Worm (Caenorhabditis elegans) whole organism, late embryonic: Measurements from ENCODE around the gene mrps-28.

Experiments used
- C38D4.7 ChIP-seq: fragments of 200-800 bp; sonication (Bioruptor generic); optimal IDR thresholded peaks from 2 replicates; lab custom pipeline; 2018; ENCODE audit warnings: mild to moderate bottlenecking, missing genetic modification characterization, moderate library complexity, missing compliant biosample characterization
- K02D7.2 ChIP-seq: sonication (generic microtip); optimal IDR thresholded peaks from 2 replicates; lab custom pipeline; 2017; ENCODE audit warnings: mild to moderate bottlenecking, missing genetic modification characterization, missing compliant biosample characterization
- T23F11.4 ChIP-seq: fragments of 200-800 bp; sonication (Bioruptor generic); optimal IDR thresholded peaks from 2 replicates; lab custom pipeline; 2018; ENCODE audit warnings: mild to moderate bottlenecking, missing genetic modification characterization, missing compliant biosample characterization
- ceh-14 ChIP-seq: sonication (generic microtip); optimal IDR thresholded peaks from 2 replicates; lab custom pipeline; 2016; ENCODE audit warnings: missing genotype, missing genetic modification characterization, missing compliant biosample characterization
- ceh-19 ChIP-seq: fragments of 200-800 bp; sonication (Bioruptor generic); optimal IDR thresholded peaks from 2 replicates; lab custom pipeline; 2018; ENCODE audit warnings: mild to moderate bottlenecking, missing genetic modification characterization, missing compliant biosample characterization
- ceh-2 ChIP-seq: sonication (generic microtip); optimal IDR thresholded peaks from 2 replicates; lab custom pipeline; 2016; ENCODE audit warnings: missing genotype, missing genetic modification characterization, missing compliant biosample characterization
- ceh-22 ChIP-seq: sonication (generic microtip); optimal IDR thresholded peaks from 2 replicates; lab custom pipeline; 2017; ENCODE audit warnings: missing biosample characterization, missing genetic modification characterization
- ceh-30 ChIP-seq: fragments of 150-350 bp; optimal IDR thresholded peaks from 2 replicates; lab custom pipeline; 2014; ENCODE audit warnings: missing biosample characterization, missing genetic modification characterization
- ceh-31 ChIP-seq: sonication (generic microtip); optimal IDR thresholded peaks from 2 replicates; lab custom pipeline; 2016; ENCODE audit warnings: missing genetic modification characterization, missing compliant biosample characterization
- ceh-45 ChIP-seq: fragments of 200-800 bp; sonication (Bioruptor generic); IDR thresholded peaks from 2 replicates; pipeline ENCODE4 v1.3.6; 2022; ENCODE audit warnings: missing genetic modification reagents, missing genetic modification characterization, missing compliant biosample characterization
- ceh-48 ChIP-seq: sonication (generic microtip); optimal IDR thresholded peaks from 2 replicates; lab custom pipeline; 2016; ENCODE audit warnings: missing genetic modification characterization, inconsistent platforms, missing compliant biosample characterization
- ceh-6 ChIP-seq: fragments of 200-800 bp; sonication (Bioruptor generic); optimal IDR thresholded peaks from 2 replicates; lab custom pipeline; 2018; ENCODE audit warnings: mild to moderate bottlenecking, missing genetic modification characterization, missing compliant biosample characterization
- ceh-9 ChIP-seq: sonication (generic microtip); optimal IDR thresholded peaks from 2 replicates; lab custom pipeline; 2016; ENCODE audit warnings: mild to moderate bottlenecking, missing genetic modification characterization, inconsistent platforms, missing compliant biosample characterization
- che-1 ChIP-seq: sonication (generic microtip); optimal IDR thresholded peaks from 2 replicates; lab custom pipeline; 2016; ENCODE audit warnings: mild to moderate bottlenecking, missing genetic modification characterization, missing compliant biosample characterization
- elt-2 ChIP-seq: sonication (generic microtip); optimal IDR thresholded peaks from 2 replicates; lab custom pipeline; 2016; ENCODE audit warnings: missing genetic modification reagents, missing genetic modification characterization, missing compliant biosample characterization
- elt-4 ChIP-seq: sonication (generic microtip); optimal IDR thresholded peaks from 2 replicates; lab custom pipeline; 2016; ENCODE audit warnings: missing genetic modification characterization, missing compliant biosample characterization
- eyg-1 ChIP-seq: sonication (generic microtip); optimal IDR thresholded peaks from 2 replicates; lab custom pipeline; 2016; ENCODE audit warnings: missing genotype, missing genetic modification characterization, missing compliant biosample characterization
- fax-1 ChIP-seq: sonication (generic microtip); optimal IDR thresholded peaks from 2 replicates; lab custom pipeline; 2016; ENCODE audit warnings: missing genotype, missing genetic modification characterization, missing compliant biosample characterization
- fkh-10 ChIP-seq: fragments of 150-350 bp; optimal IDR thresholded peaks from 2 replicates; lab custom pipeline; 2014; ENCODE audit warnings: missing biosample characterization, missing genetic modification reagents, missing genetic modification characterization
- gmeb-2 ChIP-seq: sonication (generic microtip); optimal IDR thresholded peaks from 2 replicates; lab custom pipeline; 2016; ENCODE audit warnings: missing genetic modification characterization, inconsistent platforms, missing compliant biosample characterization
- hlh-13 ChIP-seq: fragments of 200-800 bp; sonication (Bioruptor generic); optimal IDR thresholded peaks from 2 replicates; lab custom pipeline; 2018; ENCODE audit warnings: mild to moderate bottlenecking, missing genetic modification characterization, missing compliant biosample characterization
- hlh-15 ChIP-seq: sonication (generic microtip); optimal IDR thresholded peaks from 2 replicates; lab custom pipeline; 2016; ENCODE audit warnings: missing genetic modification characterization, missing compliant biosample characterization
- hlh-6 ChIP-seq: sonication (generic microtip); optimal IDR thresholded peaks from 2 replicates; lab custom pipeline; 2016; ENCODE audit warnings: missing genotype, missing genetic modification characterization, missing compliant biosample characterization
- hlh-8 ChIP-seq: sonication (generic microtip); optimal IDR thresholded peaks from 2 replicates; lab custom pipeline; 2016; ENCODE audit warnings: missing genotype, missing genetic modification characterization, missing compliant biosample characterization
- mec-3 ChIP-seq: sonication (generic microtip); optimal IDR thresholded peaks from 2 replicates; lab custom pipeline; 2016; ENCODE audit warnings: borderline replicate concordance, missing genetic modification characterization, missing compliant biosample characterization
- nfya-1 ChIP-seq: sonication (generic microtip); optimal IDR thresholded peaks from 2 replicates; lab custom pipeline; 2017; ENCODE audit warnings: missing genetic modification characterization, mild to moderate bottlenecking, missing compliant biosample characterization, antibody characterized with exemption, moderate library complexity
- nhr-11 ChIP-seq: fragments of 150-350 bp; optimal IDR thresholded peaks from 2 replicates; lab custom pipeline; 2014; ENCODE audit warnings: missing biosample characterization, missing genetic modification characterization
- pat-9 ChIP-seq: fragments of 200-800 bp; sonication (Bioruptor generic); optimal IDR thresholded peaks from 2 replicates; lab custom pipeline; 2018; ENCODE audit warnings: mild to moderate bottlenecking, missing genetic modification characterization, moderate library complexity, missing compliant biosample characterization
- pax-1 ChIP-seq: fragments of 150-350 bp; optimal IDR thresholded peaks from 2 replicates; lab custom pipeline; 2014; ENCODE audit warnings: missing biosample characterization, missing genetic modification characterization
- pha-4 ChIP-seq: fragments of 150-350 bp; optimal IDR thresholded peaks from 2 replicates; lab custom pipeline; 2018; ENCODE audit warnings: missing biosample characterization, missing genetic modification reagents, missing genetic modification characterization
- rnt-1 ChIP-seq: sonication (generic microtip); optimal IDR thresholded peaks from 2 replicates; lab custom pipeline; 2016; ENCODE audit warnings: missing genetic modification characterization, missing compliant biosample characterization
- sox-4 ChIP-seq: sonication (generic microtip); optimal IDR thresholded peaks from 2 replicates; lab custom pipeline; 2017; ENCODE audit warnings: mild to moderate bottlenecking, missing genetic modification characterization, inconsistent platforms, missing compliant biosample characterization
- syd-9 ChIP-seq: sonication (generic microtip); optimal IDR thresholded peaks from 2 replicates; lab custom pipeline; 2016; ENCODE audit warnings: mild to moderate bottlenecking, missing genetic modification characterization, moderate library complexity, missing compliant biosample characterization
- tbx-7 ChIP-seq: sonication (generic microtip); optimal IDR thresholded peaks from 2 replicates; lab custom pipeline; 2016; ENCODE audit warnings: missing genotype, missing genetic modification characterization, missing compliant biosample characterization
- unc-42 ChIP-seq: sonication (generic microtip); optimal IDR thresholded peaks from 2 replicates; lab custom pipeline; 2016; ENCODE audit warnings: missing genotype, missing genetic modification characterization, missing compliant biosample characterization
- unc-55 ChIP-seq: sonication (generic microtip); optimal IDR thresholded peaks from 2 replicates; lab custom pipeline; 2017; ENCODE audit warnings: missing biosample characterization, missing genetic modification reagents, missing genetic modification characterization
- zip-5 ChIP-seq: sonication (generic microtip); optimal IDR thresholded peaks from 2 replicates; lab custom pipeline; 2016; ENCODE audit warnings: missing genetic modification characterization, missing compliant biosample characterization

mrps-28 gene

ce11 chrV:19643903-19644302 lies at the start of gene mrps-28, which contains the start of gene Y43F8C.7:
Gene mrps-28, plus strand, starts transcription at chrV:19644239.
Gene Y43F8C.7, minus strand, starts transcription at chrV:19644030.
- peak; percentile 56 for TF ChIP-seq nfya-1
- no peak for TF ChIP-seq ceh-30 (tag; lab: Kevin White, UChicago)
- peak; percentile 40 for TF ChIP-seq unc-42 (tag; lab: Kevin White, UChicago)
- TF ChIP-seq pax-1 (tag; lab: Kevin White, UChicago) = peak; percentile 20
- no peak for TF ChIP-seq hlh-8 (tag; lab: Kevin White, UChicago)
- peak; percentile 90 for TF ChIP-seq ceh-48

- no peak for TF ChIP-seq unc-55
- TF ChIP-seq hlh-13 (GFP tag; lab: Kevin White, UChicago) = no peak
- TF ChIP-seq che-1 (tag; lab: Kevin White, UChicago) = no peak
- TF ChIP-seq ceh-14 (tag; lab: Kevin White, UChicago) = no peak
- TF ChIP-seq sox-4 (tag; lab: Kevin White, UChicago) = no peak
- TF ChIP-seq C38D4.7 (GFP tag; lab: Kevin White, UChicago) = no peak
- no peak for TF ChIP-seq hlh-15 (tag; lab: Kevin White, UChicago)
- no peak for TF ChIP-seq K02D7.2 (tag; lab: Kevin White, UChicago)
- TF ChIP-seq T23F11.4 (GFP tag; lab: Kevin White, UChicago) = no peak
- no peak for TF ChIP-seq ceh-2 (tag; lab: Kevin White, UChicago)
- TF ChIP-seq ceh-45 (GFP tag; lab: Robert Waterston, UW) = no peak
- no peak for TF ChIP-seq ceh-9
- no peak for TF ChIP-seq tbx-7 (tag; lab: Kevin White, UChicago)
- no peak for TF ChIP-seq ceh-22 (tag; lab: Kevin White, UChicago)
- TF ChIP-seq hlh-8 (tag; lab: Kevin White, UChicago) = no peak
- no peak for TF ChIP-seq syd-9 (tag; lab: Kevin White, UChicago)
- TF ChIP-seq, all 69 proteins: peak for 0
Measured at ce11 chrV:19599087-19599486, 45.0 kb upstream of the mrps-28 start.

ce11 chrV:19605415-19605814 lies 38.6 kb upstream of the mrps-28 start:
- no peak for TF ChIP-seq zip-5 (tag; lab: Kevin White, UChicago)
- no peak for TF ChIP-seq ceh-48
- no peak for TF ChIP-seq ceh-31 (tag; lab: Kevin White, UChicago)
- no peak for TF ChIP-seq elt-4
- TF ChIP-seq ceh-19 (GFP tag; lab: Kevin White, UChicago) = no peak
- no peak for TF ChIP-seq ceh-45 (GFP tag; lab: Robert Waterston, UW)
- no peak for TF ChIP-seq rnt-1 (tag; lab: Kevin White, UChicago)
- no peak for TF ChIP-seq hlh-6
- no peak for TF ChIP-seq mec-3 (tag; lab: Kevin White, UChicago)
- TF ChIP-seq pat-9 (tag; lab: Kevin White, UChicago) = no peak
- no peak for TF ChIP-seq pha-4 (tag; lab: Kevin White, UChicago)
- TF ChIP-seq, all 69 proteins: peak for 0

- no peak for TF ChIP-seq eyg-1
- TF ChIP-seq, all 69 proteins: peak for 0
Measured at ce11 chrV:19605880-19606279, 38.2 kb upstream of the mrps-28 start, which contains the start of gene nlp-25. Gene nlp-25, plus strand, starts transcription at chrV:19606180.

ce11 chrV:19608665-19609064 lies 35.4 kb upstream of the mrps-28 start:
- TF ChIP-seq unc-55 = no peak
- TF ChIP-seq ceh-22 (tag; lab: Kevin White, UChicago) = no peak
- TF ChIP-seq che-1 (tag; lab: Kevin White, UChicago) = no peak
- no peak for TF ChIP-seq ceh-6 (GFP tag; lab: Kevin White, UChicago)
- TF ChIP-seq fkh-10 (GFP tag; lab: Kevin White, UChicago) = no peak
- TF ChIP-seq nfya-1 = no peak
- no peak for TF ChIP-seq elt-2 (tag; lab: Kevin White, UChicago)
- TF ChIP-seq nhr-11 (tag; lab: Kevin White, UChicago) = no peak
- TF ChIP-seq gmeb-2 = no peak
- no peak for TF ChIP-seq fax-1 (tag; lab: Kevin White, UChicago)
- TF ChIP-seq eyg-1 = no peak
- TF ChIP-seq, all 69 proteins: peak for 0
